Fruit fly (Drosophila melanogaster): Measurements from ENCODE around the gene Arp3.

The Arp3 gene

DNA sequence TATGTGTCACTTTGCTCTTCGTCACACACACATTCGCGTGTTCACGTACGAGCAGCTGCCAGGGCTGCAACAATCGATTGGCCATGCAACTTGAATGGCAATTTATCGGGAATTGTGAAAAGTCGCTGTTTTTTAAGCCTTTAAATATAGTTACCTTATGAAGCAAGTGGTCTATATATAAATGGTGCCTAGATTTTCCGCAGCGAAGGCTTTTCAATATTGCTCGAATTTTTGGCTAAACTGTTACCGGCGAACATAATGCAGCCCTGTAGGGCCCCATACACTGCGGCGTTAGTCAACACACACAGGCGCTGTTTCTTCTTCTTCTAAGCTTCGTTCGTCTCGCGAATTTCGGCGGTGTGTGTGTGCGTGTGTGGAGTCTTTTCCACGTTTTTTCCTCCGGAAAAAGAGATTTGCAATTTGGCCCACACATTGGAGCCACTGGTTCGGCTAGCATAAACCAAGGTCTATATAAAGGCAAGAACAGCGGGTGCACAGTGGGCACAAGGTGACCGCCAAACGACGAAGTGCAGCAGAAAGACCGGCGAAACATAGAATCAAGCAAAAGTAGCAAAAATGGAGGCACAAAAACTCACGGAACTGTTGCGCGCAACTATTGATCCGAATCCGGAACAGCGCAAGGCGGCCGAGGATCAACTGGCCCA is at the start of gene Arp3, which contains the start of gene msk:
Gene Arp3 (minus strand): TSS at position 39 of the 665 bp plus-strand sequence.
Gene msk (plus strand): TSS at position 316 of the 665 bp plus-strand sequence.
- TF ChIP-seq Mio (GFP tag; optimal IDR thresholded peaks at IDR 0.05) (peak; percentile 2), sv (GFP tag; optimal IDR thresholded peaks at IDR 0.05) (peak; percentile 88), br (GFP tag; optimal IDR thresholded peaks at IDR 0.05) (peak; percentile 82), CG9705 (GFP tag; optimal IDR thresholded peaks at IDR 0.05) (peak; percentile 79), GATAd (GFP tag; optimal IDR thresholded peaks at IDR 0.05) (peak; percentile 50), Hr83 (GFP tag; optimal IDR thresholded peaks at IDR 0.05; ENCODE audit: poor library complexity, severe bottlenecking) (peak; percentile 75), Sp1 (GFP tag; optimal IDR thresholded peaks at IDR 0.05) (peak; percentile 72), Dif (GFP tag; optimal IDR thresholded peaks at IDR 0.05; ENCODE audit: partially characterized antibody) (no peak), foxo (GFP tag; optimal IDR thresholded peaks at IDR 0.05) (peak in 1 of 2 experiments; percentile 88), Myc (optimal IDR thresholded peaks at IDR 0.05) (peak; percentile 38), brk (GFP tag; optimal IDR thresholded peaks at IDR 0.05) (no peak), pan (optimal IDR thresholded peaks at IDR 0.05) (no peak), ey (GFP tag; optimal IDR thresholded peaks at IDR 0.05) (peak; percentile 81), h (GFP tag; optimal IDR thresholded peaks at IDR 0.05) (peak; percentile 87), Hnf4 (GFP tag; optimal IDR thresholded peaks at IDR 0.05) (peak; percentile 84), HLH106 (tag; optimal IDR thresholded peaks at IDR 0.05) (peak; percentile 81), Jra (GFP tag; optimal IDR thresholded peaks at IDR 0.05) (peak; percentile 87), OdsH (GFP tag; optimal IDR thresholded peaks at IDR 0.05) (peak; percentile 76), woc (GFP tag; optimal IDR thresholded peaks at IDR 0.05) (no peak), Rel (GFP tag; optimal IDR thresholded peaks at IDR 0.05) (no peak), Rel (tag; optimal IDR thresholded peaks at IDR 0.05) (peak; percentile 64), psq (GFP tag; optimal IDR thresholded peaks at IDR 0.05) (peak; percentile 82), CG32264 (GFP tag; optimal IDR thresholded peaks at IDR 0.05) (no peak), usp (GFP tag; optimal IDR thresholded peaks at IDR 0.05) (no peak), rgr (GFP tag; optimal IDR thresholded peaks at IDR 0.05) (peak; percentile 84), N (GFP tag; optimal IDR thresholded peaks at IDR 0.05) (no peak)

DNA sequence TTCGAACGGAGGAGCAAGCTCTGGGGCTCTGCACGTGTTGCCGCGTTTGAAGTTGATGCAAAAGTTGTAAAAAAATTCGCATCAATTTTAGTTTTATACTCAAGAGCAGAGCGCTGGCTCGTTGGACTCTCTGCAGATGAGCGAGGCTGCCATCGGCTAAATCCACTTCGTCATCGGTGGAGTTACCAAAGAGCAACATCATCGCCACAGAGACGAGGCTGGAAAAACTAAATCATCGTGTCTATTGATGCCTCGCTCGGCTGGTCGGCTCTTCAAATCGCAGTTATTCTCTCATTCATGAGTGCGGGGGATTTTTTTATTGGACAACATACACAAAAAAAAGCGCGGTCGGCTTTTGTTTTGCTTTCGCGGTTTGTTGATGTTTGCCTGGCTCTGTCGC is 49.7 kb upstream of the Arp3 start, which contains the start of gene CG13675:
Gene CG13675 (minus strand): TSS at position 83 of the 400 bp plus-strand sequence.
- TF ChIP-seq brk (GFP tag; optimal IDR thresholded peaks at IDR 0.05) (no peak), br (GFP tag; optimal IDR thresholded peaks at IDR 0.05) (no peak), CrebA (GFP tag; optimal IDR thresholded peaks at IDR 0.05; ENCODE audit: borderline replicate concordance) (no peak), Rel (GFP tag; optimal IDR thresholded peaks at IDR 0.05) (no peak), Rel (tag; optimal IDR thresholded peaks at IDR 0.05) (peak; percentile 3)

DNA sequence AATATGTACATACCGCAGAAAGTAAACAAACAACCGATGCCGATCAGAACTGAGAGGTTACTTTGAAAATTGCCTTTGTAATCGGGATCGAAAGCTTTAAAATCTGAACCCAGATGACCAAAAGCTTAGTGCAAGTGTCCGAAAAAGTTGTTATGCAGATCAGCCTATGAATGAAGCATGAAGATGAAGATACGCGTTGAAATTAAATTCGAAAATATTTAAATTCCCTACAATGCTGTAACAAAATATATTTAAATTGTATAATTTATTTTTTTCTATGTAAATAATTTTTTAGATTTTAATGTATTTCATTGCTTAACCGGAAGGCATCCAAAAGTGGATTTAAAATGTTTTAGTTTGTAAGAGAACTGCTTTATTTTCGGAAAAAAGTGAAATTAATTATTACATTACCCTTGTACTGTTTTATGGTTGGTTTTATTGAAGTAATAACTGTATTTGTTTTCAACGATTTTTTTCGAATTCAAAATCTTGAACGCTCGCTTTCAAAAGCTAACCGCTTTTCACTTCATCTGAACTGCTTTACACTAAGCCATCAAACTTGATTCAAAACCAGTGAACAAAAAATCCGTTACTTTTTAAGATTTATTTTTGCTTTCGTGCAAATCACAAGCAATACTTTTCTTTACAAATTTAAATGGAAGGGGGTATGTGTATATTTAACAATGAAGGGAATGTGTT is 44.2 kb upstream of the Arp3 start, which contains the start of gene CG43886:
Gene CG43886 (minus strand): TSS at position 51 of the 699 bp plus-strand sequence.
- TF ChIP-seq CrebA (GFP tag; optimal IDR thresholded peaks at IDR 0.05; ENCODE audit: borderline replicate concordance) (no peak), dmrt93B (GFP tag; optimal IDR thresholded peaks at IDR 0.05) (no peak), rgr (GFP tag; optimal IDR thresholded peaks at IDR 0.05) (no peak), dsf (GFP tag; optimal IDR thresholded peaks at IDR 0.05; ENCODE audit: borderline replicate concordance) (no peak), dl (GFP tag; optimal IDR thresholded peaks at IDR 0.05; ENCODE audit: insufficient read depth in 1 of 2, partially characterized antibody in 2 of 2) (peak in 1 of 2 experiments; percentile 23), sage (GFP tag; optimal IDR thresholded peaks at IDR 0.05) (no peak), CG9705 (GFP tag; optimal IDR thresholded peaks at IDR 0.05) (no peak), Dif (GFP tag; optimal IDR thresholded peaks at IDR 0.05; ENCODE audit: partially characterized antibody) (peak; percentile 52), Hr78 (GFP tag; optimal IDR thresholded peaks at IDR 0.05) (no peak), Rel (GFP tag; optimal IDR thresholded peaks at IDR 0.05) (no peak), Rel (tag; optimal IDR thresholded peaks at IDR 0.05) (no peak), Dfd (GFP tag; optimal IDR thresholded peaks at IDR 0.05) (no peak), Abd-B (GFP tag; optimal IDR thresholded peaks at IDR 0.05) (no peak)
